Fruit fly (Drosophila melanogaster) whole organism, adult: ENCODE results near the gene IFT46.

Experiments
- CG11617 ChIP-seq: fragments of 200-800 bp; sonication (Bioruptor generic); optimal IDR thresholded peaks from 2 replicates; lab custom pipeline; 2017; ENCODE audit warnings: mild to moderate bottlenecking, missing biosample characterization, missing genetic modification reagents, missing genetic modification characterization
- CG12768 ChIP-seq: fragments of 200-800 bp; sonication (Bioruptor generic); optimal IDR thresholded peaks from 2 replicates; lab custom pipeline; 2017; ENCODE audit warnings: missing biosample characterization, missing genetic modification characterization, mild to moderate bottlenecking, moderate library complexity, missing genetic modification reagents
- CG14711 ChIP-seq: fragments of 200-800 bp; sonication (Bioruptor generic); optimal IDR thresholded peaks from 2 replicates; lab custom pipeline; 2018; ENCODE audit warnings: missing biosample characterization, mild to moderate bottlenecking, missing genetic modification characterization, moderate library complexity
- CG1620 ChIP-seq: fragments of 200-800 bp; sonication (Bioruptor generic); optimal IDR thresholded peaks from 2 replicates; lab custom pipeline; 2016; ENCODE audit warnings: missing biosample characterization, missing genetic modification characterization
- CG33017 ChIP-seq: fragments of 200-800 bp; sonication (Bioruptor generic); optimal IDR thresholded peaks from 2 replicates; lab custom pipeline; 2018; ENCODE audit warnings: missing biosample characterization, mild to moderate bottlenecking, missing genetic modification characterization, moderate library complexity
- CG5204 ChIP-seq: fragments of 200-800 bp; sonication (Bioruptor generic); optimal IDR thresholded peaks from 2 replicates; lab custom pipeline; 2016; ENCODE audit warnings: missing biosample characterization, missing genetic modification characterization
- CG7045 ChIP-seq: fragments of 200-800 bp; sonication (Bioruptor generic); optimal IDR thresholded peaks from 2 replicates; lab custom pipeline; 2017; ENCODE audit warnings: missing biosample characterization, mild to moderate bottlenecking, missing genetic modification characterization
- CG7101 ChIP-seq: fragments of 200-800 bp; sonication (Bioruptor generic); optimal IDR thresholded peaks from 2 replicates; lab custom pipeline; 2018; ENCODE audit warnings: missing biosample characterization, mild to moderate bottlenecking, missing genetic modification characterization, moderate library complexity
- Clk ChIP-seq: fragments of 200-800 bp; sonication (Bioruptor generic); optimal IDR thresholded peaks from 2 replicates; lab custom pipeline; 2017; ENCODE audit warnings: missing biosample characterization, missing genetic modification characterization
- Crg-1 ChIP-seq: fragments of 200-800 bp; sonication (Bioruptor generic); optimal IDR thresholded peaks from 2 replicates; lab custom pipeline; 2016; ENCODE audit warnings: missing biosample characterization, missing genetic modification characterization
- Hr96 ChIP-seq: fragments of 200-800 bp; sonication (Bioruptor generic); optimal IDR thresholded peaks from 2 replicates; lab custom pipeline; 2016; ENCODE audit warnings: missing biosample characterization, missing genetic modification characterization
- Mnt ChIP-seq: fragments of 200-800 bp; sonication (Bioruptor generic); optimal IDR thresholded peaks from 2 replicates; lab custom pipeline; 2016; ENCODE audit warnings: missing biosample characterization, mild to moderate bottlenecking, missing genetic modification characterization
- bab1 ChIP-seq: fragments of 200-800 bp; sonication (Bioruptor generic); optimal IDR thresholded peaks from 3 replicates; lab custom pipeline; 2019; ENCODE audit warnings: missing biosample characterization, mild to moderate bottlenecking, missing genetic modification characterization, moderate library complexity
- cic ChIP-seq: fragments of 200-800 bp; sonication (Bioruptor generic); optimal IDR thresholded peaks from 2 replicates; lab custom pipeline; 2017; ENCODE audit warnings: missing biosample characterization, mild to moderate bottlenecking, missing genetic modification characterization, moderate library complexity
- cnc ChIP-seq, 2 experiments: fragments of >200 bp; optimal IDR thresholded peaks; 2 replicates each; lab custom pipeline; 2017
- kay ChIP-seq: fragments of 200-800 bp; sonication (Bioruptor generic); peaks from one replicate; lab custom pipeline; 2016; ENCODE audit warnings: missing biosample characterization, missing genetic modification characterization, borderline replicate concordance
- ovo ChIP-seq: fragments of 200-800 bp; sonication (Bioruptor generic); optimal IDR thresholded peaks from 2 replicates; lab custom pipeline; 2016; ENCODE audit warnings: missing biosample characterization, missing genetic modification characterization
- pad ChIP-seq: fragments of 200-800 bp; sonication (Bioruptor generic); optimal IDR thresholded peaks from 3 replicates; lab custom pipeline; 2017; ENCODE audit warnings: missing biosample characterization, missing genetic modification characterization, mild to moderate bottlenecking, moderate library complexity, missing genetic modification reagents
- tj ChIP-seq: fragments of 200-800 bp; sonication (Bioruptor generic); optimal IDR thresholded peaks from 3 replicates; lab custom pipeline; 2017; ENCODE audit warnings: missing biosample characterization, mild to moderate bottlenecking, missing genetic modification characterization, moderate library complexity
- toe ChIP-seq: fragments of 200-800 bp; sonication (Bioruptor generic); optimal IDR thresholded peaks from 2 replicates; lab custom pipeline; 2016; ENCODE audit warnings: missing biosample characterization, missing genetic modification characterization

The IFT46 gene

dm6 chr2L:18584617-18585016 lies 31.3 kb downstream of the IFT46 start:
- no peak for TF ChIP-seq CG5204 (GFP tag; lab: Kevin White, UChicago)
- no peak for TF ChIP-seq bab1 (GFP tag; lab: Kevin White, UChicago)
- TF ChIP-seq CG12768 (GFP tag; lab: Kevin White, UChicago): no peak
- TF ChIP-seq CG7101: no peak
- no peak for TF ChIP-seq CG7045 (GFP tag; lab: Kevin White, UChicago)
- no peak for TF ChIP-seq Hr96
- no peak for TF ChIP-seq CG11617 (GFP tag; lab: Kevin White, UChicago)
- no peak for TF ChIP-seq cic (GFP tag; lab: Kevin White, UChicago)
- TF ChIP-seq pad (GFP tag; lab: Kevin White, UChicago): no peak
- no peak for TF ChIP-seq Crg-1 (GFP tag; lab: Kevin White, UChicago)
- no peak for TF ChIP-seq kay (GFP tag; lab: Kevin White, UChicago)

dm6 chr2L:18576250-18576649 lies 39.7 kb downstream of the IFT46 start:
- TF ChIP-seq kay (GFP tag; lab: Kevin White, UChicago) (peak; percentile 57), toe (GFP tag; lab: Kevin White, UChicago) (no peak), Clk (no peak), CG14711 (tag; lab: Kevin White, UChicago) (no peak)

- TF ChIP-seq Mnt (GFP tag; lab: Kevin White, UChicago) (no peak), Clk (no peak), toe (GFP tag; lab: Kevin White, UChicago) (peak; percentile 62), CG14711 (tag; lab: Kevin White, UChicago) (no peak), cnc (optimal IDR thresholded peaks at IDR 0.05; lab: Kevin White, UChicago) (no peak), kay (GFP tag; lab: Kevin White, UChicago) (no peak), tj (GFP tag; lab: Kevin White, UChicago) (peak; percentile 64), Hr96 (no peak), CG12768 (GFP tag; lab: Kevin White, UChicago) (peak; percentile 77), CG7045 (GFP tag; lab: Kevin White, UChicago) (no peak), pad (GFP tag; lab: Kevin White, UChicago) (peak; percentile 3)
Measured at dm6 chr2L:18572428-18573136, 43.3 kb downstream of the IFT46 start.

dm6 chr2L:18571724-18572427 lies 44.0 kb downstream of the IFT46 start:
- TF ChIP-seq bab1 (GFP tag; lab: Kevin White, UChicago) (peak; percentile 26), CG1620 (GFP tag; lab: Kevin White, UChicago) (peak; percentile 39), kay (GFP tag; lab: Kevin White, UChicago) (peak; percentile 26), pad (GFP tag; lab: Kevin White, UChicago) (peak; percentile 91), toe (GFP tag; lab: Kevin White, UChicago) (no peak), tj (GFP tag; lab: Kevin White, UChicago) (peak; percentile 58), CG12768 (GFP tag; lab: Kevin White, UChicago) (no peak), cic (GFP tag; lab: Kevin White, UChicago) (peak; percentile 47), Hr96 (peak; percentile 20), Mnt (GFP tag; lab: Kevin White, UChicago) (peak; percentile 52)

dm6 chr2L:18568715-18569114 lies 47.2 kb downstream of the IFT46 start:
- TF ChIP-seq kay (GFP tag; lab: Kevin White, UChicago) (no peak), CG5204 (GFP tag; lab: Kevin White, UChicago) (no peak), Crg-1 (GFP tag; lab: Kevin White, UChicago) (no peak), toe (GFP tag; lab: Kevin White, UChicago) (no peak), CG14711 (tag; lab: Kevin White, UChicago) (no peak), tj (GFP tag; lab: Kevin White, UChicago) (peak; percentile 51), cnc (optimal IDR thresholded peaks at IDR 0.05; lab: Kevin White, UChicago) (no peak)

- TF ChIP-seq tj (GFP tag; lab: Kevin White, UChicago): peak; percentile 22
- TF ChIP-seq kay (GFP tag; lab: Kevin White, UChicago): peak; percentile 93
- TF ChIP-seq CG5204 (GFP tag; lab: Kevin White, UChicago): peak; percentile 38
- peak; percentile 57 for TF ChIP-seq CG11617 (GFP tag; lab: Kevin White, UChicago)
- TF ChIP-seq ovo (GFP tag; lab: Kevin White, UChicago): peak; percentile 68
- peak; percentile 72 for TF ChIP-seq Mnt (GFP tag; lab: Kevin White, UChicago)
- peak; percentile 86 for TF ChIP-seq Crg-1 (GFP tag; lab: Kevin White, UChicago)
- TF ChIP-seq CG7045 (GFP tag; lab: Kevin White, UChicago): peak; percentile 85
- TF ChIP-seq cic (GFP tag; lab: Kevin White, UChicago): peak; percentile 83
- TF ChIP-seq pad (GFP tag; lab: Kevin White, UChicago): peak; percentile 37
- TF ChIP-seq Clk: peak; percentile 42
- no peak for TF ChIP-seq bab1 (GFP tag; lab: Kevin White, UChicago)
- TF ChIP-seq toe (GFP tag; lab: Kevin White, UChicago): peak; percentile 52
- no peak for TF ChIP-seq cnc (optimal IDR thresholded peaks at IDR 0.05; lab: Kevin White, UChicago)
- peak; percentile 42 for TF ChIP-seq Hr96
- peak; percentile 28 for TF ChIP-seq CG33017 (tag; lab: Kevin White, UChicago)
- TF ChIP-seq CG1620 (GFP tag; lab: Kevin White, UChicago): peak; percentile 50
- TF ChIP-seq CG7101: peak; percentile 68
- TF ChIP-seq CG14711 (tag; lab: Kevin White, UChicago): peak; percentile 38
- peak; percentile 76 for TF ChIP-seq CG12768 (GFP tag; lab: Kevin White, UChicago)
Measured at dm6 chr2L:18567563-18567962, 48.3 kb downstream of the IFT46 start.
